Fruit fly (Drosophila melanogaster) whole organism, embryonic: ENCODE measurements around the gene CG15927.

Source experiments
- Abd-B ChIP-seq: fragments of 200-800 bp; sonication (Bioruptor generic); optimal IDR thresholded peaks from 2 replicates; lab custom pipeline; 2018; ENCODE audit warnings: missing biosample characterization, mild to moderate bottlenecking, missing genetic modification characterization, moderate library complexity
- Atf3 ChIP-seq: fragments of 200-800 bp; sonication (Bioruptor generic); optimal IDR thresholded peaks from 3 replicates; lab custom pipeline; 2016; ENCODE audit warnings: missing biosample characterization, missing genetic modification characterization
- Awh ChIP-seq: fragments of 200-800 bp; sonication (Bioruptor generic); IDR thresholded peaks from 2 replicates; pipeline ENCODE4, ENCODE4 v1.3.6; 2022; ENCODE audit warnings: missing biosample characterization, missing genetic modification characterization
- CG10209 ChIP-seq: fragments of 200-800 bp; sonication (Bioruptor generic); optimal IDR thresholded peaks from 3 replicates; lab custom pipeline; 2017; ENCODE audit warnings: missing biosample characterization, mild to moderate bottlenecking, missing genetic modification characterization, missing genetic modification reagents
- CG10431 ChIP-seq: fragments of 200-800 bp; sonication (Bioruptor generic); optimal IDR thresholded peaks from 3 replicates; lab custom pipeline; 2018; ENCODE audit warnings: missing biosample characterization, mild to moderate bottlenecking, missing genetic modification characterization
- CG10543 ChIP-seq: fragments of 200-800 bp; sonication (Bioruptor generic); optimal IDR thresholded peaks from 3 replicates; lab custom pipeline; 2017; ENCODE audit warnings: missing biosample characterization, mild to moderate bottlenecking, missing genetic modification characterization, moderate library complexity
- CG11695 ChIP-seq: fragments of 200-800 bp; sonication (Bioruptor generic); IDR thresholded peaks from 3 replicates; pipeline ENCODE4 v1.3.6; 2022; ENCODE audit warnings: missing biosample characterization, missing genetic modification characterization
- CG12236 ChIP-seq: fragments of 200-800 bp; sonication (Bioruptor generic); optimal IDR thresholded peaks from 2 replicates; lab custom pipeline; 2016; ENCODE audit warnings: missing biosample characterization, missing genetic modification characterization
- CG14014 ChIP-seq: fragments of 200-800 bp; sonication (Bioruptor generic); IDR thresholded peaks from 2 replicates; pipeline ENCODE4 v1.3.6; 2022; ENCODE audit warnings: missing biosample characterization, missing genetic modification characterization
- CG15073 ChIP-seq: fragments of 200-800 bp; sonication (Bioruptor generic); optimal IDR thresholded peaks from 2 replicates; lab custom pipeline; 2016; ENCODE audit warnings: missing biosample characterization, missing genetic modification characterization
- CG15514 ChIP-seq: fragments of 200-800 bp; sonication (Bioruptor generic); optimal IDR thresholded peaks from 3 replicates; lab custom pipeline; 2017; ENCODE audit warnings: missing biosample characterization, missing genetic modification characterization, mild to moderate bottlenecking, moderate library complexity, missing genetic modification reagents
- CG17568 ChIP-seq: fragments of 200-800 bp; sonication (Bioruptor generic); optimal IDR thresholded peaks from 2 replicates; lab custom pipeline; 2018; ENCODE audit warnings: missing biosample characterization, mild to moderate bottlenecking, missing genetic modification characterization, moderate library complexity
- CG32772 ChIP-seq: fragments of 200-800 bp; sonication (Bioruptor generic); IDR thresholded peaks from 2 replicates; pipeline ENCODE4 v1.3.6; 2022; ENCODE audit warnings: missing biosample characterization, missing genetic modification characterization
- CG5180 ChIP-seq: fragments of 200-800 bp; sonication (Bioruptor generic); optimal IDR thresholded peaks from 3 replicates; lab custom pipeline; 2017; ENCODE audit warnings: missing biosample characterization, missing genetic modification characterization, mild to moderate bottlenecking, moderate library complexity, missing genetic modification reagents
- CG5245 ChIP-seq: fragments of 200-800 bp; sonication (Bioruptor generic); optimal IDR thresholded peaks from 3 replicates; lab custom pipeline; 2016; ENCODE audit warnings: missing biosample characterization, missing genetic modification characterization
- CG6254 ChIP-seq: fragments of 200-800 bp; sonication (Bioruptor generic); optimal IDR thresholded peaks from 3 replicates; lab custom pipeline; 2017; ENCODE audit warnings: mild to moderate bottlenecking, missing biosample characterization, missing genetic modification reagents, missing genetic modification characterization
- CG6683 ChIP-seq: fragments of 200-800 bp; sonication (Bioruptor generic); optimal IDR thresholded peaks from 2 replicates; lab custom pipeline; 2017; ENCODE audit warnings: missing biosample characterization, mild to moderate bottlenecking, missing genetic modification characterization, missing genetic modification reagents
- CG7928 ChIP-seq: fragments of 200-800 bp; sonication (Bioruptor generic); optimal IDR thresholded peaks from 2 replicates; lab custom pipeline; 2017; ENCODE audit warnings: missing biosample characterization, mild to moderate bottlenecking, missing genetic modification characterization
- CG7963 ChIP-seq: fragments of 200-800 bp; sonication (Bioruptor generic); IDR thresholded peaks from 3 replicates; pipeline ENCODE4 v1.3.6; 2022; ENCODE audit warnings: missing biosample characterization, missing genetic modification characterization; ENCODE audit not compliant: partially characterized antibody
- CG7987 ChIP-seq: fragments of 200-800 bp; sonication (Bioruptor generic); optimal IDR thresholded peaks from 2 replicates; lab custom pipeline; 2018; ENCODE audit warnings: missing biosample characterization, mild to moderate bottlenecking, missing genetic modification characterization, moderate library complexity
- CG9215 ChIP-seq: fragments of 200-800 bp; sonication (Bioruptor generic); IDR thresholded peaks from 2 replicates; pipeline ENCODE4 v1.3.6; 2022; ENCODE audit warnings: missing biosample characterization, missing genetic modification characterization
- CG9609 ChIP-seq: fragments of 200-800 bp; sonication (Bioruptor generic); optimal IDR thresholded peaks from 3 replicates; lab custom pipeline; 2016; ENCODE audit warnings: missing biosample characterization, missing genetic modification characterization
- CG9932 ChIP-seq: fragments of 200-800 bp; sonication (Bioruptor generic); IDR thresholded peaks from 2 replicates; pipeline ENCODE4 v1.3.6; 2022; ENCODE audit warnings: missing biosample characterization, missing genetic modification characterization
- CoRest ChIP-seq: fragments of 200-800 bp; sonication (Bioruptor generic); optimal IDR thresholded peaks from 3 replicates; lab custom pipeline; 2018; ENCODE audit warnings: missing biosample characterization, mild to moderate bottlenecking, missing genetic modification characterization, moderate library complexity
- Hmx ChIP-seq: fragments of 200-800 bp; sonication (Bioruptor generic); optimal IDR thresholded peaks from 2 replicates; lab custom pipeline; 2016; ENCODE audit warnings: missing biosample characterization, missing genetic modification characterization
- Hr78 ChIP-seq, 2 experiments: fragments of 200-800 bp in 1 of 2; fragments of >200 bp in 1 of 2; sonication (Bioruptor generic) in 1 of 2; optimal IDR thresholded peaks; 2 replicates each; lab custom pipeline; 2017 to 2019; ENCODE audit warnings: missing biosample characterization in 2 of 2, missing genetic modification characterization in 2 of 2, mild to moderate bottlenecking in 1 of 2, moderate library complexity in 1 of 2
- Lpt ChIP-seq: fragments of >200 bp; optimal IDR thresholded peaks from 2 replicates; lab custom pipeline; 2018; ENCODE audit warnings: missing biosample characterization, missing genetic modification characterization
- Mad ChIP-seq: fragments of 200-800 bp; sonication (Bioruptor generic); optimal IDR thresholded peaks from 2 replicates; lab custom pipeline; 2016; ENCODE audit warnings: missing biosample characterization, missing genetic modification characterization
- Myb ChIP-seq: fragments of 200-800 bp; sonication (Bioruptor generic); optimal IDR thresholded peaks from 2 replicates; lab custom pipeline; 2016; ENCODE audit warnings: missing biosample characterization, missing genetic modification characterization
- NC2α ChIP-seq: fragments of 200-800 bp; sonication (Bioruptor generic); optimal IDR thresholded peaks from 2 replicates; lab custom pipeline; 2016; ENCODE audit warnings: missing biosample characterization, missing genetic modification characterization
- Nf-YC ChIP-seq: fragments of 200-800 bp; optimal IDR thresholded peaks from 3 replicates; lab custom pipeline; 2019; ENCODE audit warnings: missing biosample characterization, mild to moderate bottlenecking, missing genetic modification characterization, moderate library complexity
- Oli ChIP-seq: fragments of 200-800 bp; sonication (Bioruptor generic); optimal IDR thresholded peaks from 2 replicates; lab custom pipeline; 2018; ENCODE audit warnings: missing biosample characterization, mild to moderate bottlenecking, missing genetic modification characterization, moderate library complexity
- Pdp1 ChIP-seq, 2 experiments: fragments of 200-800 bp; sonication (Bioruptor generic); optimal IDR thresholded peaks; 3 replicates each; lab custom pipeline; 2016; ENCODE audit warnings: missing biosample characterization in 2 of 2, missing genetic modification characterization in 2 of 2, mild to moderate bottlenecking in 1 of 2, moderate library complexity in 1 of 2
- Ptx1 ChIP-seq: fragments of 200-800 bp; sonication (Bioruptor generic); IDR thresholded peaks from 2 replicates; pipeline ENCODE4 v1.3.6; 2022; ENCODE audit warnings: missing biosample characterization, missing genetic modification characterization
- Sry-β ChIP-seq: fragments of 200-800 bp; sonication (Bioruptor generic); optimal IDR thresholded peaks from 2 replicates; lab custom pipeline; 2018; ENCODE audit warnings: missing biosample characterization, mild to moderate bottlenecking, missing genetic modification characterization, moderate library complexity
- bigmax ChIP-seq: fragments of 200-800 bp; sonication (Bioruptor generic); optimal IDR thresholded peaks from 2 replicates; lab custom pipeline; 2018; ENCODE audit warnings: missing biosample characterization, mild to moderate bottlenecking, missing genetic modification characterization
- chinmo ChIP-seq: fragments of 200-800 bp; sonication (Bioruptor generic); IDR thresholded peaks from 4 replicates; pipeline ENCODE4 v1.3.6; 2022; ENCODE audit warnings: missing biosample characterization, missing genetic modification characterization; ENCODE audit not compliant: partially characterized antibody
- crol ChIP-seq: fragments of 200-800 bp; sonication (Bioruptor generic); IDR thresholded peaks from 2 replicates; pipeline ENCODE4 v1.3.6; 2022; ENCODE audit warnings: missing biosample characterization, missing genetic modification characterization
- emc ChIP-seq: fragments of 200-800 bp; sonication (Bioruptor generic); optimal IDR thresholded peaks from 2 replicates; lab custom pipeline; 2016; ENCODE audit warnings: missing biosample characterization, missing genetic modification characterization
- ind ChIP-seq: fragments of 200-800 bp; sonication (Bioruptor generic); optimal IDR thresholded peaks from 3 replicates; lab custom pipeline; 2016; ENCODE audit warnings: missing biosample characterization, missing genetic modification characterization
- inv ChIP-seq: fragments of 200-800 bp; sonication (Bioruptor generic); IDR thresholded peaks from 2 replicates; pipeline ENCODE4 v1.3.6; 2022; ENCODE audit warnings: missing biosample characterization, missing genetic modification characterization; ENCODE audit not compliant: partially characterized antibody
- lab ChIP-seq: fragments of 200-800 bp; sonication (Bioruptor generic); optimal IDR thresholded peaks from 3 replicates; lab custom pipeline; 2017; ENCODE audit warnings: missing biosample characterization, missing genetic modification characterization, mild to moderate bottlenecking, moderate library complexity, missing genetic modification reagents
- mirr ChIP-seq: fragments of 200-800 bp; sonication (Bioruptor generic); optimal IDR thresholded peaks from 3 replicates; lab custom pipeline; 2018; ENCODE audit warnings: missing biosample characterization, mild to moderate bottlenecking, missing genetic modification characterization
- schlank ChIP-seq: fragments of 200-800 bp; sonication (Bioruptor generic); optimal IDR thresholded peaks from 2 replicates; lab custom pipeline; 2018; ENCODE audit warnings: missing biosample characterization, mild to moderate bottlenecking, missing genetic modification characterization
- sim ChIP-seq: fragments of 200-800 bp; sonication (Bioruptor generic); IDR thresholded peaks from 2 replicates; pipeline ENCODE4 v1.3.6; 2022; ENCODE audit warnings: missing biosample characterization, missing genetic modification characterization
- sqz ChIP-seq: fragments of 200-800 bp; sonication (Bioruptor generic); optimal IDR thresholded peaks from 3 replicates; lab custom pipeline; 2018; ENCODE audit warnings: missing biosample characterization, mild to moderate bottlenecking, missing genetic modification characterization
- stc ChIP-seq: fragments of 200-800 bp; sonication (Bioruptor generic); IDR thresholded peaks from 2 replicates; pipeline ENCODE4 v1.3.6; 2022; ENCODE audit warnings: missing biosample characterization, missing genetic modification characterization
- stwl ChIP-seq: fragments of 200-800 bp; sonication (Bioruptor generic); optimal IDR thresholded peaks from 3 replicates; lab custom pipeline; 2018; ENCODE audit warnings: missing biosample characterization, mild to moderate bottlenecking, missing genetic modification characterization, moderate library complexity
- zfh2 ChIP-seq: fragments of 200-800 bp; sonication (Bioruptor generic); optimal IDR thresholded peaks from 2 replicates; lab custom pipeline; 2016; ENCODE audit warnings: missing biosample characterization, missing genetic modification characterization

The CG15927 gene

dm6 chrX:12473953-12474468, 19.5 kb downstream of the CG15927 start (continued):
- peak; percentile 85 for TF ChIP-seq Ptx1 (GFP tag; lab: Robert Waterston, UW)
- peak; percentile 91 for TF ChIP-seq CoRest (tag; lab: Kevin White, UChicago)
- peak; percentile 63 for TF ChIP-seq CG32772 (GFP tag; lab: Robert Waterston, UW)
- peak; percentile 79 for TF ChIP-seq CG11695 (GFP tag; lab: Robert Waterston, UW)
- no peak for TF ChIP-seq emc (GFP tag; lab: Kevin White, UChicago)
- peak in 1 of 2 experiments; percentile 50 for TF ChIP-seq Hr78 (GFP tag; optimal IDR thresholded peaks at IDR 0.05; lab: Kevin White, UChicago)
- TF ChIP-seq Myb (GFP tag; lab: Kevin White, UChicago), result no peak
- TF ChIP-seq CG10209 (GFP tag; lab: Kevin White, UChicago), result peak; percentile 78
- TF ChIP-seq Oli (tag; lab: Kevin White, UChicago), result peak; percentile 86
- TF ChIP-seq sim (GFP tag; lab: Robert Waterston, UW), result peak; percentile 53; the same call in 1 of the 2 replicates
- peak; percentile 65 for TF ChIP-seq CG6254
- peak; percentile 90 for TF ChIP-seq mirr (GFP tag; lab: Kevin White, UChicago)
- TF ChIP-seq Sry-β (GFP tag; lab: Kevin White, UChicago), result no peak
- TF ChIP-seq CG5245 (GFP tag; lab: Kevin White, UChicago), result peak; percentile 9
- peak; percentile 43 for TF ChIP-seq CG15514 (GFP tag; lab: Kevin White, UChicago)
- TF ChIP-seq Awh (GFP tag; lab: Robert Waterston, UW), result peak; percentile 68
- peak; percentile 35 for TF ChIP-seq CG6683
- peak; percentile 92 for TF ChIP-seq CG10543 (GFP tag; lab: Kevin White, UChicago)
- TF ChIP-seq CG15073 (GFP tag; lab: Kevin White, UChicago), result no peak
- TF ChIP-seq CG9609 (GFP tag; lab: Kevin White, UChicago), result no peak
- TF ChIP-seq Pdp1 (GFP tag; optimal IDR thresholded peaks at IDR 0.05; lab: Kevin White, UChicago), result peak; percentile 44 to 94
- peak; percentile 48 for TF ChIP-seq schlank (tag; lab: Kevin White, UChicago)
- TF ChIP-seq Atf3 (GFP tag; lab: Kevin White, UChicago), result no peak
- peak; percentile 82 for TF ChIP-seq CG9215 (GFP tag; lab: Robert Waterston, UW)
- peak; percentile 86 for TF ChIP-seq CG9932 (GFP tag; lab: Robert Waterston, UW)
- peak; percentile 77 for TF ChIP-seq Abd-B (GFP tag; lab: Kevin White, UChicago)
- no peak for TF ChIP-seq CG7963 (GFP tag; lab: Robert Waterston, UW)
- TF ChIP-seq CG5180 (GFP tag; lab: Kevin White, UChicago), result peak; percentile 53
- no peak for TF ChIP-seq Mad
- peak; percentile 57 for TF ChIP-seq sqz
- TF ChIP-seq CG10431, result peak; percentile 7
- no peak for TF ChIP-seq inv (GFP tag; lab: Robert Waterston, UW)
- 0 out of 2 replicates have a peak, but pooled peaks have one; percentile 57 for TF ChIP-seq crol (GFP tag; lab: Robert Waterston, UW)
- TF ChIP-seq CG14014 (GFP tag; lab: Robert Waterston, UW), result peak; percentile 76
- peak; percentile 86 for TF ChIP-seq Nf-YC (tag; lab: Kevin White, UChicago)
- peak; percentile 6 for TF ChIP-seq zfh2 (GFP tag; lab: Kevin White, UChicago)
- TF ChIP-seq ind (GFP tag; lab: Kevin White, UChicago), result peak; percentile 79
- no peak for TF ChIP-seq stwl (tag; lab: Kevin White, UChicago)
- TF ChIP-seq bigmax (GFP tag; lab: Kevin White, UChicago), result no peak
- peak; percentile 87 for TF ChIP-seq lab
- TF ChIP-seq CG12236, result no peak
- no peak for TF ChIP-seq Lpt (GFP tag; lab: Kevin White, UChicago)
- TF ChIP-seq stc (GFP tag; lab: Robert Waterston, UW), result peak; percentile 69
- TF ChIP-seq chinmo, result peak; percentile 88; the same call in 1 of the 4 replicates
- TF ChIP-seq CG7928 (GFP tag; lab: Kevin White, UChicago), result peak; percentile 20
- no peak for TF ChIP-seq Hmx (GFP tag; lab: Kevin White, UChicago)
- peak; percentile 71 for TF ChIP-seq CG7987 (GFP tag; lab: Kevin White, UChicago)
- TF ChIP-seq NC2α (GFP tag; lab: Kevin White, UChicago), result no peak
- peak; percentile 39 for TF ChIP-seq CG17568 (GFP tag; lab: Kevin White, UChicago)
